Fruit fly (Drosophila melanogaster): ENCODE measurements around the gene osa.

Gene osa

DNA sequence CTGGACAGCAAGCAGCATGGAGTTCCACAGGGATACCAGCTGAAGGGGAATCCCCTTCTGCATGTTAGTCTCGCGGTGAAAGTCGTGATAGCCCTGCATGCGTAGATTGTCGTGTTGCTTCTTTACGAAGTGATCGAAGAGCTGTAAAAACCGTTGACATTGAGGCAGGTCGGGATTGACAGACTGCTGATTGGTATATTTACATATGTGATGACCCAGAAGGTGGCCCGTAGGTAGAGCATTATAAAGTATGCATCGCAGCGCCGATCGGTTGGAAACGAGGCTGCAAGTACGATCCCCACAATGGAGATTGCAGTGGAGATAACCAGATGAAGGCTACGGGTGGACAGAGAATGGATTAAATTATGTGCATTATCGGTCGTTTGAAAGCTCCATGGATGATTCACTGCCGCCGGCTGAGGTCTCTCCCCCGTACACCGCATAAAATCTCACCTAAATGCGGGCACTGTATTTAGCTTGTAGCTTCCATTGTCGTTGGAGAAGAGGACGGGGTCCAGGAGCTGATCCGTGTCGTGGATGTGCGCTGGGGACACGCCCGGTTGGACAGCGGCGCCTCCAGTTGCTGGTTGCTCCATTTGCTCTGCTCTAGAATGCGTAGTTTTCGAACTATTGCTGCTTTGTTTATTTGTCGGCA, 47.8 kb downstream of the osa start:
- no peak for TF ChIP-seq noc (tag; optimal IDR thresholded peaks at IDR 0.05)

- TF ChIP-seq noc (tag; optimal IDR thresholded peaks at IDR 0.05) = no peak
Measured at dm6 chr3R:17667987-17668386, 50.2 kb downstream of the osa start.

DNA sequence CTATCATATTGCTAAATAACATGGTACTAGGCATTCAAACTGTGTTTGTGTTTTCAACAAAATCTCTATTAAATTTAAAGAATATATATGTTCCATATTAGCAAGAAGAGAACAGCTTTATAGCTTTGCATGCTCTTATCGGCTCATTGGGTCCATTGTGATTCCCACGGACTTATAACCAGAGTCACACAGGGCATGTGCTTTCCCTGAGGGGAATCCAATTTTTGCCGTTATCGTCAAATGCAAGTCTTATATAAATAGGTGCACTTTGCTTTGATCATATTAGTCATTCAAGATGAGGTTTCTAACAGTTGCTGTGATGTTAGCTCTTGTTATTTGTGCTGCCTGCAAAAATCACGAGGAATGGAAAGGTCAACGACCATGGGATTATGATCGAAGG, 50.9 kb downstream of the osa start, which contains the start of gene CG45045:
CG45045 (plus strand) TSS at position 294 of the 400 bp plus-strand sequence.
- no peak for TF ChIP-seq noc (tag; optimal IDR thresholded peaks at IDR 0.05)

- no peak for TF ChIP-seq noc (tag; optimal IDR thresholded peaks at IDR 0.05)
Measured at dm6 chr3R:17666797-17667156, 51.4 kb downstream of the osa start.

- TF ChIP-seq noc (tag; optimal IDR thresholded peaks at IDR 0.05) = no peak
Measured at dm6 chr3R:17666061-17666796, 51.9 kb downstream of the osa start.

DNA sequence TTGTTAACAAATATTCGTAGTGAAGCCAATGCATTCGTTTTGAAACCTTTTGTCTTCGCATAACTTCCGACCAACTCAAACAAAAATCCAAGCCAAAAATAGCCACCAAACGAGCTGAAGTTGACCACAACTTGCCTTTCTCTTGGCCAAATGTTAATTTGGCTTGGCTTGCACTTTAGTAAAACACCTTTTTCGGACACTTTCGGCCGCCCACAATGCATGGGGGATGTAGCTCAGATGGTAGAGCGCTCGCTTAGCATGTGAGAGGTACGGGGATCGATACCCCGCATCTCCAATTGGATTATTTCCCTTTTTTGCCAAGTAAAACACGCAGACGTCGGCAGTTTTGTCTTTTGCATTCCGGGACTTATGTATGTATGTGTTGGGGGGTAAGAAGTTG, 61.2 kb downstream of the osa start:
- TF ChIP-seq noc (tag; optimal IDR thresholded peaks at IDR 0.05) = no peak

DNA sequence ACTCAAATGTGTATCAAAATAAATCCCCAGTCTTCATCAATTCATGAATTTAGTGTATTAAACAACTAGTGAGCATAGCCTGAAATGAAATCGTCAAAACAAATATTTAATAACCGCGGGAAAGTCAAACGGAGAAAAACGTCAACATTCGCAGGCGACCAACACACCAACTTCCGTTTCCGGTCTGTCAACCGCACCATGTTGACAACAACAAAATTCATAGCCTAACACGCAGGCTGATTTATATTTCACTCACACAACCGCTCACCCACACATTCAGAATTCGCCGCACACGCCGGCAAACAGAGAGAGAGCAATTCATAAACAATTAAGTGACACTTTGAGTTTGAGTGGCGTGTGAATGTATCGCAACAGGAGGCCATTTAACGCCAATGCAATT, 63.1 kb downstream of the osa start:
- no peak for TF ChIP-seq noc (tag; optimal IDR thresholded peaks at IDR 0.05)

DNA sequence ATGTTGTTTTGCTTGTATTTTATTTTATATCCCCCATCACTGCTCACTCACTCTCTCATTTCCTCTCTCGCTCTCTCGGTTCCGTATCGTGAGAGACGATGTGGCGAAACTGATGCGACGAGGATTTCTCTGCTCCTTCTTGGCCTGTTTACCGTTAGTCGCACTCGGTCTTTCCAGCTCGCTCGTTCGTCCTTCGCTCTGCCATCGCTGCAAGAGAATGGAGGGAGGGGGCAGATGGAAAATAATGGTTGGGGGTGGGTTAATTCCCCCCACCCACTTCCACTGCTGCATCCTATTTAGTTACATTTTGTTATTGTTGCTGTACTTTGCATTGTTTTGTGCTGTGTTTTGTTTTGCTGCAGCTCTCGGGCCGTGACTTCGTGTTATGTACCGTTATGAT, 64.3 kb downstream of the osa start:
- no peak for TF ChIP-seq noc (tag; optimal IDR thresholded peaks at IDR 0.05)

DNA sequence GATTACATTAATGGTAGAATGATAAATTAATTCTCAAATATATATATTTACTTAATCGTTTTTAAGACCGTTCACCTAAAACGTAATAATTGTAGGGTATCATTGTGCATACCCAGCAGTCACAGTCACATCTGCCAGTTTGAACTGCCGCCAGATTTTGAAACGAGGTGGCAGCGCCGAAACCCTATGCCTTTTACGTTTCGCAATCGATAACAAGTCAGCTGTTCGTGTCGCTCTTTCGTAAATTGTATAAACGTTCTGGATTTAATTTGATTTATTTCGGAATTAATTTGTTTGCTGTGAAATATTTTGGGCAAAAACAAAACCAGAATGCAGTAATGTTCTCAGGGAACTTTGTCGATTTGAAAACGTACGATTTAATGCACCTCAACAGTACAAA, 70.7 kb downstream of the osa start, which contains the start of gene CG14322:
CG14322 (plus strand) TSS at position 236 of the 400 bp plus-strand sequence.
- no peak for TF ChIP-seq noc (tag; optimal IDR thresholded peaks at IDR 0.05)

dm6 chr3R:17646102-17647050, 71.8 kb downstream of the osa start:
- no peak for TF ChIP-seq noc (tag; optimal IDR thresholded peaks at IDR 0.05)

dm6 chr3R:17645239-17645638, 72.9 kb downstream of the osa start:
- TF ChIP-seq noc (tag; optimal IDR thresholded peaks at IDR 0.05) = no peak

DNA sequence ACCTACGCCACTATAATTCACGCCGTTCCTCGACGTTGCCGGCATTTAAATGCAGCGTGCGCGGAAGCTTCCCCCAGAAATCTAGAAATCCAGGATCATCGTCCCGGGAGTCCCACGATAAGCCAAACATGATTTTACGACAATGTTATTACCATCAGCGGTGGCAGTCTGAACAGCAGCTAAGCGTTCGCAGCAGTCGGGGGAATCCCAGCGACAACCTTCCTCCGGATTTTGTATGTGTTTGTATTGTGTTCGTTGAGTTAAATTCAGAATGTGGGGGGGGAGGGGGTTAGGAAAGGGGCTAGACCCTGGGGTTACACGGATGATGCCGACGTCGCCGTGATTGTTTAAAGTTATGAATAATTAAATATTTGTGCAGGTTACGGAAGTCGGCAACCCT, 74.1 kb downstream of the osa start:
- no peak for TF ChIP-seq noc (tag; optimal IDR thresholded peaks at IDR 0.05)
